Worm (Caenorhabditis elegans): Measurements from ENCODE around the gene C44C1.1.

Gene C44C1.1

ce11 chrX:1010627-1011452, 30.3 kb downstream of the C44C1.1 start (continued):
- peak; percentile 55 for TF ChIP-seq snpc-1.2 (GFP tag; IDR thresholded peaks at IDR 0.05)
- peak; percentile 19 for TF ChIP-seq aha-1 (tag)
- 0 out of 2 replicates have a peak, but pooled peaks have one; percentile 38 for TF ChIP-seq ceh-20 (GFP tag; IDR thresholded peaks at IDR 0.05)
- no peak for TF ChIP-seq dpl-1 (GFP tag; optimal IDR thresholded peaks at IDR 0.05)
- no peak for TF ChIP-seq lim-7 (GFP tag; IDR thresholded peaks at IDR 0.05)
- 0 out of 2 replicates have a peak, but pooled peaks have one; percentile 40 for TF ChIP-seq D1046.2 (GFP tag; IDR thresholded peaks at IDR 0.05)
- TF ChIP-seq ceh-28 (tag; optimal IDR thresholded peaks at IDR 0.05) = no peak
- TF ChIP-seq mep-1 (tag; optimal IDR thresholded peaks at IDR 0.05) = peak; percentile 33

DNA sequence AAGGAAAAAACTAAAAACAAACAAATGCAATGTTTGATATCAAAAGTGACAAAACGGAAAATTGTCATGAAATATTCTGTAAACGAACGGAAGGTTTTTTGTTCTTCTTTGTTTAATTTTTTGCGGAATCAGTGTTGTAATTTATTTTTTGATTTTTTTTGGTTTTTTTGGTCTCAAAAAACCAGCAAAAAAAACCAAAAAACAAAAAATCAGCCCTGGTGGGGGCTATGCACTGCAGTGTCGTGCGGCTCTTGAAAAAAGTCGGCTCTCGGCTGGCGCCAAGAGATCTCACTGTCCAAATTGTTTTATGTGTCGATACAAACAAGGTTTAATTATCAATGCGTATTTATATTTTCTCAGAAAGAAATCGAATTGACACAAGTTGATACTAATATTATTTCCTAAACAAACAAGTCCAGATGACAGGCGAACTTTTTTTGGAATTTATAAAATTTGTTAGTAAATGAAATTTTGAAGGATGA, 31.9 kb downstream of the C44C1.1 start:
- TF ChIP-seq ctbp-1 (GFP tag; IDR thresholded peaks at IDR 0.05) (peak; percentile 12; the same call in 1 of the 2 replicates), zfp-3 (GFP tag; conservative IDR thresholded peaks at IDR 0.05) (peak; percentile 91), ceh-62 (tag; optimal IDR thresholded peaks at IDR 0.05) (no peak), T20F7.1 (GFP tag; optimal IDR thresholded peaks at IDR 0.05) (peak; percentile 10), pha-4 (GFP tag; IDR thresholded peaks at IDR 0.05) (peak; percentile 40; the same call in 1 of the 2 replicates), pha-4 (tag; optimal IDR thresholded peaks at IDR 0.05) (no peak), daf-8 (GFP tag; IDR thresholded peaks at IDR 0.05) (no peak), mes-2 (tag; optimal IDR thresholded peaks at IDR 0.05; ENCODE audit: poor library complexity, severe bottlenecking) (peak; percentile 22), fkh-10 (GFP tag; optimal IDR thresholded peaks at IDR 0.05) (no peak), lin-38 (GFP tag; IDR thresholded peaks at IDR 0.05) (peak; percentile 38), hif-1 (tag; optimal IDR thresholded peaks at IDR 0.05) (peak in 1 of 2 experiments; percentile 5), nhr-237 (tag; optimal IDR thresholded peaks at IDR 0.05) (no peak), lin-1 (GFP tag; IDR thresholded peaks at IDR 0.05) (no peak), lim-7 (GFP tag; IDR thresholded peaks at IDR 0.05) (0 out of 2 replicates have a peak, but pooled peaks have one; percentile 53), snpc-1.2 (GFP tag; IDR thresholded peaks at IDR 0.05) (0 out of 2 replicates have a peak, but pooled peaks have one; percentile 28), hlh-11 (tag; optimal IDR thresholded peaks at IDR 0.05) (peak; percentile 27), nhr-77 (tag; optimal IDR thresholded peaks at IDR 0.05) (peak; percentile 52), nhr-11 (tag; optimal IDR thresholded peaks at IDR 0.05) (no peak), tra-1 (GFP tag; IDR thresholded peaks at IDR 0.05) (0 out of 2 replicates have a peak, but pooled peaks have one; percentile 32), gei-8 (GFP tag; optimal IDR thresholded peaks at IDR 0.05) (peak; percentile 38), nhr-42 (GFP tag; IDR thresholded peaks at IDR 0.05) (peak; percentile 40; the same call in 1 of the 2 replicates), egl-27 (tag; optimal IDR thresholded peaks at IDR 0.05) (no peak), dmd-9 (GFP tag; IDR thresholded peaks at IDR 0.05) (peak; percentile 45; the same call in 1 of the 2 replicates), F10B5.3 (tag; optimal IDR thresholded peaks at IDR 0.05) (no peak), php-3 (GFP tag; IDR thresholded peaks at IDR 0.05) (peak; percentile 55; the same call in 1 of the 2 replicates), nhr-102 (tag; optimal IDR thresholded peaks at IDR 0.05) (peak; percentile 73), mdt-29 (GFP tag; IDR thresholded peaks at IDR 0.05) (0 out of 2 replicates have a peak, but pooled peaks have one; percentile 38), ztf-11 (tag; optimal IDR thresholded peaks at IDR 0.05) (no peak), dve-1 (tag; optimal IDR thresholded peaks at IDR 0.05; ENCODE audit: insufficient read depth) (peak; percentile 66), sdz-12 (GFP tag; optimal IDR thresholded peaks at IDR 0.05) (peak; percentile 70), aha-1 (tag) (peak; percentile 40), dmd-6 (GFP tag; IDR thresholded peaks at IDR 0.05) (peak; percentile 39; the same call in 1 of the 2 replicates), hmg-1.1 (GFP tag; IDR thresholded peaks at IDR 0.05) (peak; percentile 15; the same call in 1 of the 2 replicates), Y5F2A.4 (GFP tag; optimal IDR thresholded peaks at IDR 0.05) (peak; percentile 38), cey-2 (tag; optimal IDR thresholded peaks at IDR 0.05; ENCODE audit: borderline replicate concordance, insufficient read depth) (no peak), D1046.2 (GFP tag; IDR thresholded peaks at IDR 0.05) (0 out of 2 replicates have a peak, but pooled peaks have one; percentile 57), ama-1 (optimal IDR thresholded peaks at IDR 0.05) (peak; percentile 65), daf-16 (GFP tag; optimal IDR thresholded peaks at IDR 0.05) (no peak), daf-16 (tag; optimal IDR thresholded peaks at IDR 0.05) (peak; percentile 31), ceh-20 (GFP tag; IDR thresholded peaks at IDR 0.05) (no peak), dmd-8 (GFP tag; IDR thresholded peaks at IDR 0.05) (no peak), saeg-2 (GFP tag; IDR thresholded peaks at IDR 0.05) (peak; percentile 58; the same call in 1 of the 2 replicates)

Measured in whole organism, L4 larva.